Fruit fly (Drosophila melanogaster) whole organism, embryonic: Measurements from ENCODE around the gene Ppm1.
A peak's percentile ranks its signal among the peaks of the same experiment; 100 is the strongest.

Experiments used
- Aef1 ChIP-seq: fragments of 200-800 bp; sonication (Bioruptor generic); IDR thresholded peaks from 3 replicates; pipeline ENCODE4 v1.3.6; 2022; ENCODE audit warnings: missing biosample characterization, missing genetic modification characterization
- Atf-2 ChIP-seq: fragments of 200-800 bp; sonication (Bioruptor generic); optimal IDR thresholded peaks from 2 replicates; lab custom pipeline; 2016; ENCODE audit warnings: missing biosample characterization, missing genetic modification characterization
- Atf3 ChIP-seq: fragments of 200-800 bp; sonication (Bioruptor generic); optimal IDR thresholded peaks from 3 replicates; lab custom pipeline; 2016; ENCODE audit warnings: missing biosample characterization, missing genetic modification characterization
- B-H1 ChIP-seq: fragments of 200-800 bp; sonication (Bioruptor generic); IDR thresholded peaks from 3 replicates; pipeline ENCODE4 v1.3.6; 2022; ENCODE audit warnings: missing biosample characterization, missing genetic modification characterization
- CG11398 ChIP-seq: fragments of 200-800 bp; sonication (Bioruptor generic); optimal IDR thresholded peaks from 2 replicates; lab custom pipeline; 2016; ENCODE audit warnings: missing biosample characterization, missing genetic modification characterization
- CG12659 ChIP-seq: fragments of 200-800 bp; sonication (Bioruptor generic); optimal IDR thresholded peaks from 3 replicates; lab custom pipeline; 2017; ENCODE audit warnings: mild to moderate bottlenecking, missing biosample characterization, missing genetic modification reagents, missing genetic modification characterization
- CG13624 ChIP-seq: fragments of 200-800 bp; sonication (Bioruptor generic); optimal IDR thresholded peaks from 2 replicates; lab custom pipeline; 2016; ENCODE audit warnings: missing biosample characterization, missing genetic modification characterization
- CG16863 ChIP-seq: fragments of 200-800 bp; sonication (Bioruptor generic); optimal IDR thresholded peaks from 3 replicates; lab custom pipeline; 2016; ENCODE audit warnings: missing biosample characterization, missing genetic modification characterization
- CG17612 ChIP-seq: fragments of 200-800 bp; sonication (Bioruptor generic); IDR thresholded peaks from 2 replicates; pipeline ENCODE4 v1.3.6; 2022; ENCODE audit warnings: missing biosample characterization, missing genetic modification characterization
- CG18619 ChIP-seq: fragments of 200-800 bp; sonication (Bioruptor generic); optimal IDR thresholded peaks from 3 replicates; lab custom pipeline; 2017; ENCODE audit warnings: missing biosample characterization, mild to moderate bottlenecking, missing genetic modification characterization
- CG31365 ChIP-seq: fragments of 200-800 bp; sonication (Bioruptor generic); optimal IDR thresholded peaks from 2 replicates; lab custom pipeline; 2018; ENCODE audit warnings: missing biosample characterization, mild to moderate bottlenecking, missing genetic modification characterization
- CG31441 ChIP-seq: fragments of 200-800 bp; sonication (Bioruptor generic); IDR thresholded peaks from 2 replicates; pipeline ENCODE4 v1.3.6; 2022; ENCODE audit warnings: missing biosample characterization, missing genetic modification characterization
- CG42726 ChIP-seq: fragments of 200-800 bp; sonication (Bioruptor generic); IDR thresholded peaks from 2 replicates; pipeline ENCODE4 v1.3.6; 2022; ENCODE audit warnings: missing biosample characterization, missing genetic modification characterization; ENCODE audit not compliant: partially characterized antibody
- CG4328 ChIP-seq: fragments of 200-800 bp; sonication (Bioruptor generic); optimal IDR thresholded peaks from 3 replicates; lab custom pipeline; 2017; ENCODE audit warnings: missing biosample characterization, missing genetic modification reagents, missing genetic modification characterization
- CG5245 ChIP-seq: fragments of 200-800 bp; sonication (Bioruptor generic); optimal IDR thresholded peaks from 3 replicates; lab custom pipeline; 2016; ENCODE audit warnings: missing biosample characterization, missing genetic modification characterization
- CG6175 ChIP-seq: fragments of 200-800 bp; sonication (Bioruptor generic); IDR thresholded peaks from 3 replicates; pipeline ENCODE4 v1.3.6; 2022; ENCODE audit warnings: missing biosample characterization, missing genetic modification characterization
- CG7928 ChIP-seq: fragments of 200-800 bp; sonication (Bioruptor generic); optimal IDR thresholded peaks from 2 replicates; lab custom pipeline; 2017; ENCODE audit warnings: missing biosample characterization, mild to moderate bottlenecking, missing genetic modification characterization
- Dad ChIP-seq: fragments of 200-800 bp; sonication (Bioruptor generic); optimal IDR thresholded peaks from 3 replicates; lab custom pipeline; 2016; ENCODE audit warnings: missing biosample characterization, missing genetic modification characterization
- E2f1 ChIP-seq: fragments of 200-800 bp; sonication (Bioruptor generic); IDR thresholded peaks from 2 replicates; pipeline ENCODE4 v1.3.6; 2022; ENCODE audit warnings: missing biosample characterization, missing genetic modification characterization
- Ets65A ChIP-seq: fragments of 200-800 bp; sonication (Bioruptor generic); peaks from one replicate; lab custom pipeline; 2016; ENCODE audit warnings: missing biosample characterization, missing genetic modification characterization
- HLHmδ ChIP-seq: fragments of 200-800 bp; sonication (Bioruptor generic); optimal IDR thresholded peaks from 2 replicates; lab custom pipeline; 2018; ENCODE audit warnings: missing biosample characterization, mild to moderate bottlenecking, missing genetic modification characterization, moderate library complexity
- Hsf ChIP-seq: fragments of 200-800 bp; sonication (Bioruptor generic); optimal IDR thresholded peaks from 3 replicates; lab custom pipeline; 2016; ENCODE audit warnings: missing biosample characterization, missing genetic modification characterization
- Max ChIP-seq: fragments of 200-800 bp; sonication (Bioruptor generic); optimal IDR thresholded peaks from 2 replicates; lab custom pipeline; 2016; ENCODE audit warnings: missing biosample characterization, mild to moderate bottlenecking, missing genetic modification characterization
- Poxn ChIP-seq: fragments of 200-800 bp; sonication (Bioruptor generic); IDR thresholded peaks from 2 replicates; pipeline ENCODE4 v1.3.6; 2022; ENCODE audit warnings: missing biosample characterization, missing genetic modification characterization
- Rfx ChIP-seq: fragments of 200-800 bp; sonication (Bioruptor generic); IDR thresholded peaks from 2 replicates; pipeline ENCODE4 v1.3.6; 2022; ENCODE audit warnings: missing biosample characterization, missing genetic modification characterization
- Scr ChIP-seq: fragments of 200-800 bp; sonication (Bioruptor generic); IDR thresholded peaks from 2 replicates; pipeline ENCODE4 v1.3.6; 2022; ENCODE audit warnings: missing biosample characterization, missing genetic modification characterization; ENCODE audit not compliant: partially characterized antibody
- Stat92E ChIP-seq, 3 experiments: fragments of >200 bp in 2 of 3; fragments of 200-800 bp in 1 of 3; sonication (Bioruptor generic) in 1 of 3; optimal IDR thresholded peaks; 2 replicates each; lab custom pipeline; 2017 to 2019; ENCODE audit warnings: missing biosample characterization in 3 of 3, missing genetic modification characterization in 3 of 3, mild to moderate bottlenecking in 1 of 3, moderate library complexity in 1 of 3
- Xbp1 ChIP-seq: fragments of 200-800 bp; sonication (Bioruptor generic); optimal IDR thresholded peaks from 3 replicates; lab custom pipeline; 2016; ENCODE audit warnings: missing biosample characterization, mild to moderate bottlenecking, missing genetic modification characterization
- bab2 ChIP-seq: fragments of 200-800 bp; sonication (Bioruptor generic); optimal IDR thresholded peaks from 2 replicates; lab custom pipeline; 2016; ENCODE audit warnings: missing biosample characterization, missing genetic modification characterization
- bcd ChIP-seq: fragments of 200-800 bp; sonication (Bioruptor generic); optimal IDR thresholded peaks from 2 replicates; lab custom pipeline; 2017; ENCODE audit warnings: missing biosample characterization, mild to moderate bottlenecking, missing genetic modification characterization
- ci ChIP-seq: fragments of 200-800 bp; sonication (Bioruptor generic); IDR thresholded peaks from 3 replicates; pipeline ENCODE4 v1.3.6; 2022; ENCODE audit warnings: missing biosample characterization, missing genetic modification characterization
- dan ChIP-seq: fragments of 200-800 bp; sonication (Bioruptor generic); IDR thresholded peaks from 2 replicates; pipeline ENCODE4 v1.3.6; 2022; ENCODE audit warnings: missing biosample characterization, missing genetic modification characterization
- emc ChIP-seq: fragments of 200-800 bp; sonication (Bioruptor generic); optimal IDR thresholded peaks from 2 replicates; lab custom pipeline; 2016; ENCODE audit warnings: missing biosample characterization, missing genetic modification characterization
- esg ChIP-seq: fragments of 200-800 bp; sonication (Bioruptor generic); conservative IDR thresholded peaks from 2 replicates; pipeline ENCODE4 v1.3.6; 2022; ENCODE audit warnings: missing biosample characterization, missing genetic modification characterization
- hbn ChIP-seq: fragments of 200-800 bp; sonication (Bioruptor generic); IDR thresholded peaks from 2 replicates; pipeline ENCODE4 v1.3.6; 2022; ENCODE audit warnings: missing biosample characterization, missing genetic modification characterization; ENCODE audit not compliant: partially characterized antibody
- jumu ChIP-seq: fragments of 200-800 bp; sonication (Bioruptor generic); optimal IDR thresholded peaks from 3 replicates; lab custom pipeline; 2016; ENCODE audit warnings: missing biosample characterization, missing genetic modification characterization
- lola ChIP-seq, 3 experiments: fragments of >200 bp in 2 of 3; fragments of 200-800 bp in 1 of 3; sonication (Bioruptor generic) in 1 of 3; optimal IDR thresholded peaks; 2 replicates each; lab custom pipeline; 2017 to 2019; ENCODE audit warnings: missing biosample characterization in 3 of 3, missing genetic modification characterization in 3 of 3, mild to moderate bottlenecking in 1 of 3, moderate library complexity in 1 of 3
- oc ChIP-seq: fragments of 200-800 bp; sonication (Bioruptor generic); optimal IDR thresholded peaks from 2 replicates; lab custom pipeline; 2018; ENCODE audit warnings: missing biosample characterization, mild to moderate bottlenecking, missing genetic modification characterization, moderate library complexity
- otp ChIP-seq: fragments of 200-800 bp; sonication (Bioruptor generic); IDR thresholded peaks from 3 replicates; pipeline ENCODE4, ENCODE4 v1.3.6; 2022; ENCODE audit warnings: missing biosample characterization, missing genetic modification characterization
- p53 ChIP-seq: fragments of 200-800 bp; sonication (Bioruptor generic); optimal IDR thresholded peaks from 2 replicates; lab custom pipeline; 2016; ENCODE audit warnings: missing biosample characterization, missing genetic modification characterization
- peb ChIP-seq: fragments of 200-800 bp; sonication (Bioruptor generic); IDR thresholded peaks from 2 replicates; pipeline ENCODE4 v1.3.6; 2022; ENCODE audit warnings: missing biosample characterization, missing genetic modification characterization
- psq ChIP-seq: fragments of 200-800 bp; sonication (Bioruptor generic); optimal IDR thresholded peaks from 2 replicates; lab custom pipeline; 2017; ENCODE audit warnings: missing biosample characterization, missing genetic modification characterization
- run ChIP-seq: fragments of 200-800 bp; sonication (Bioruptor generic); optimal IDR thresholded peaks from 3 replicates; lab custom pipeline; 2018; ENCODE audit warnings: missing biosample characterization, mild to moderate bottlenecking, missing genetic modification characterization
- sc ChIP-seq, 3 experiments: fragments of >200 bp in 2 of 3; fragments of 200-800 bp in 1 of 3; sonication (Bioruptor generic) in 1 of 3; optimal IDR thresholded peaks; 2 replicates in 2 of 3; 3 replicates in 1 of 3; lab custom pipeline; 2017; ENCODE audit warnings: mild to moderate bottlenecking in 1 of 3, missing biosample characterization in 1 of 3, missing genetic modification characterization in 1 of 3, missing genetic modification reagents in 1 of 3
- schlank ChIP-seq: fragments of 200-800 bp; sonication (Bioruptor generic); optimal IDR thresholded peaks from 2 replicates; lab custom pipeline; 2018; ENCODE audit warnings: missing biosample characterization, mild to moderate bottlenecking, missing genetic modification characterization
- tin ChIP-seq: fragments of 200-800 bp; sonication (Bioruptor generic); optimal IDR thresholded peaks from 3 replicates; lab custom pipeline; 2016; ENCODE audit warnings: missing biosample characterization, missing genetic modification characterization
- unpg ChIP-seq: fragments of 200-800 bp; sonication (Bioruptor generic); optimal IDR thresholded peaks from 3 replicates; lab custom pipeline; 2018; ENCODE audit warnings: missing biosample characterization, mild to moderate bottlenecking, missing genetic modification characterization, moderate library complexity
- zf30C ChIP-seq: fragments of 200-800 bp; sonication (Bioruptor generic); optimal IDR thresholded peaks from 3 replicates; lab custom pipeline; 2018; ENCODE audit warnings: missing biosample characterization, mild to moderate bottlenecking, missing genetic modification characterization

The Ppm1 gene

dm6 chr3L:621097-621967 lies 40.2 kb downstream of the Ppm1 start (continued):
- no peak for TF ChIP-seq Rfx (GFP tag; lab: Robert Waterston, UW)
- peak; percentile 64 for TF ChIP-seq Atf-2 (GFP tag; lab: Kevin White, UChicago)
- TF ChIP-seq run = no peak
- TF ChIP-seq bcd (GFP tag; lab: Kevin White, UChicago) = peak; percentile 69
- TF ChIP-seq otp (GFP tag; lab: Robert Waterston, UW) = peak; percentile 81
- TF ChIP-seq Dad = peak; percentile 49
- peak; percentile 87 for TF ChIP-seq unpg (GFP tag; lab: Kevin White, UChicago)
- TF ChIP-seq CG42726 (GFP tag; lab: Robert Waterston, UW) = no peak
- TF ChIP-seq dan (GFP tag; lab: Robert Waterston, UW) = peak; percentile 83
- TF ChIP-seq ci (GFP tag; lab: Robert Waterston, UW) = peak; percentile 79
- peak in 1 of 3 experiments; percentile 97 for TF ChIP-seq Stat92E (GFP tag; optimal IDR thresholded peaks at IDR 0.05; lab: Kevin White, UChicago)
- no peak for TF ChIP-seq CG17612 (GFP tag; lab: Robert Waterston, UW)
- TF ChIP-seq CG13624 (GFP tag; lab: Kevin White, UChicago) = peak; percentile 51
- TF ChIP-seq Aef1 (GFP tag; lab: Robert Waterston, UW) = no peak
- TF ChIP-seq sc (optimal IDR thresholded peaks at IDR 0.05; lab: Kevin White, UChicago) = no peak
- TF ChIP-seq sc (GFP tag; optimal IDR thresholded peaks at IDR 0.05; lab: Kevin White, UChicago) = peak; percentile 81
- TF ChIP-seq Max (GFP tag; lab: Kevin White, UChicago) = peak; percentile 67
- TF ChIP-seq HLHmδ (GFP tag; lab: Kevin White, UChicago) = peak; percentile 79
- no peak for TF ChIP-seq CG7928 (GFP tag; lab: Kevin White, UChicago)
- TF ChIP-seq CG5245 (GFP tag; lab: Kevin White, UChicago) = peak; percentile 73
- TF ChIP-seq jumu (GFP tag; lab: Kevin White, UChicago) = peak; percentile 64
- no peak for TF ChIP-seq p53 (GFP tag; lab: Kevin White, UChicago)
- peak; percentile 93 for TF ChIP-seq Ets65A (GFP tag; lab: Kevin White, UChicago)
- peak in 1 of 3 experiments; percentile 97 for TF ChIP-seq lola (GFP tag; optimal IDR thresholded peaks at IDR 0.05; lab: Kevin White, UChicago)
- TF ChIP-seq CG16863 = peak; percentile 73
- TF ChIP-seq emc (GFP tag; lab: Kevin White, UChicago) = no peak
- peak; percentile 72 for TF ChIP-seq Xbp1
- peak; percentile 61 for TF ChIP-seq CG18619 (GFP tag; lab: Kevin White, UChicago)
- TF ChIP-seq CG6175 (GFP tag; lab: Robert Waterston, UW) = no peak
- TF ChIP-seq B-H1 (GFP tag; lab: Robert Waterston, UW) = no peak
- peak; percentile 50; the same call in 1 of the 2 replicates for TF ChIP-seq E2f1 (GFP tag; lab: Robert Waterston, UW)
- TF ChIP-seq Poxn = no peak
- TF ChIP-seq Scr (GFP tag; lab: Robert Waterston, UW) = no peak
- no peak for TF ChIP-seq schlank
- peak; percentile 80 for TF ChIP-seq oc (tag; lab: Kevin White, UChicago)
- TF ChIP-seq bab2 (GFP tag; lab: Kevin White, UChicago) = peak; percentile 64
- TF ChIP-seq CG31441 = peak; percentile 90
- TF ChIP-seq Hsf (GFP tag; lab: Kevin White, UChicago) = peak; percentile 80
- peak; percentile 62 for TF ChIP-seq peb
- peak; percentile 71 for TF ChIP-seq Atf3 (GFP tag; lab: Kevin White, UChicago)
- TF ChIP-seq CG4328 (GFP tag; lab: Kevin White, UChicago) = peak; percentile 26
- TF ChIP-seq CG31365 (tag; lab: Kevin White, UChicago) = peak; percentile 19
- peak; percentile 65 for TF ChIP-seq esg (GFP tag; lab: Robert Waterston, UW)
- peak; percentile 18 for TF ChIP-seq CG11398 (GFP tag; lab: Kevin White, UChicago)
- TF ChIP-seq hbn (GFP tag; lab: Robert Waterston, UW) = no peak
- TF ChIP-seq tin (GFP tag; lab: Kevin White, UChicago) = peak; percentile 85
- TF ChIP-seq psq (GFP tag; lab: Kevin White, UChicago) = peak; percentile 34
- peak; percentile 98 for TF ChIP-seq zf30C
- peak; percentile 32 for TF ChIP-seq CG12659
